Fruit fly (Drosophila melanogaster): Measurements from ENCODE around the gene mab-21.

mab-21 gene

dm6 chrX:5989368-5989767, 23.6 kb downstream of the mab-21 start (continued):
- TF ChIP-seq HLH4C (GFP tag; IDR thresholded peaks at IDR 0.05; ENCODE audit: partially characterized antibody) (no peak), CG10654 (GFP tag; optimal IDR thresholded peaks at IDR 0.05) (no peak), Ravus (GFP tag; IDR thresholded peaks at IDR 0.05) (no peak), CG7839 (tag; optimal IDR thresholded peaks at IDR 0.05) (peak; percentile 65), Ets97D (GFP tag; optimal IDR thresholded peaks at IDR 0.05) (no peak), CG8359 (GFP tag; optimal IDR thresholded peaks at IDR 0.05; ENCODE audit: borderline replicate concordance) (no peak), cad (GFP tag; optimal IDR thresholded peaks at IDR 0.05) (no peak), z (GFP tag; IDR thresholded peaks at IDR 0.05) (no peak), HLH3B (GFP tag; IDR thresholded peaks at IDR 0.05) (peak; percentile 62), Vsx1 (GFP tag; optimal IDR thresholded peaks at IDR 0.05) (no peak), Sox102F (GFP tag; optimal IDR thresholded peaks at IDR 0.05) (peak; percentile 59), CG14050 (GFP tag; IDR thresholded peaks at IDR 0.05) (peak; percentile 40; the same call in 2 of the 3 replicates), psq (GFP tag; optimal IDR thresholded peaks at IDR 0.05) (no peak), peb (GFP tag; IDR thresholded peaks at IDR 0.05) (peak; percentile 23; the same call in 1 of the 2 replicates), Rx (GFP tag; IDR thresholded peaks at IDR 0.05) (peak; percentile 37; the same call in 1 of the 2 replicates), BtbVII (GFP tag; optimal IDR thresholded peaks at IDR 0.05) (no peak), CG11695 (GFP tag; IDR thresholded peaks at IDR 0.05) (peak; percentile 62; the same call in 2 of the 3 replicates), CG13123 (GFP tag; optimal IDR thresholded peaks at IDR 0.05) (no peak), CG11504 (tag; optimal IDR thresholded peaks at IDR 0.05) (peak; percentile 72), twi (tag; optimal IDR thresholded peaks at IDR 0.05) (no peak), CG31365 (tag; optimal IDR thresholded peaks at IDR 0.05) (no peak), CG5245 (GFP tag; optimal IDR thresholded peaks at IDR 0.05) (no peak), CG9609 (GFP tag; optimal IDR thresholded peaks at IDR 0.05) (no peak), CG3726 (GFP tag; IDR thresholded peaks at IDR 0.05) (no peak), CG8290 (GFP tag; optimal IDR thresholded peaks at IDR 0.05) (no peak), CG8290 (tag; optimal IDR thresholded peaks at IDR 0.05) (peak in 1 of 2 experiments; percentile 40), cwo (GFP tag; optimal IDR thresholded peaks at IDR 0.05) (no peak), CG2712 (tag; optimal IDR thresholded peaks at IDR 0.05) (peak; percentile 54), vnd (GFP tag; IDR thresholded peaks at IDR 0.05; ENCODE audit: partially characterized antibody) (no peak), Ada2b (GFP tag; IDR thresholded peaks at IDR 0.05) (peak; percentile 54), exex (tag; optimal IDR thresholded peaks at IDR 0.05) (no peak), Oaz (GFP tag; IDR thresholded peaks at IDR 0.05) (no peak), Hmr (GFP tag; optimal IDR thresholded peaks at IDR 0.05) (peak; percentile 33), CG15696 (tag; optimal IDR thresholded peaks at IDR 0.05) (no peak), CG34376 (GFP tag; optimal IDR thresholded peaks at IDR 0.05) (no peak), sna (GFP tag; IDR thresholded peaks at IDR 0.05; ENCODE audit: partially characterized antibody) (no peak), aop (GFP tag; IDR thresholded peaks at IDR 0.05) (no peak), Abd-B (GFP tag; optimal IDR thresholded peaks at IDR 0.05) (no peak), Mrtf (GFP tag; IDR thresholded peaks at IDR 0.05) (no peak), schlank (tag; optimal IDR thresholded peaks at IDR 0.05) (no peak), CG15011 (GFP tag; optimal IDR thresholded peaks at IDR 0.05) (no peak), CG10565 (GFP tag; optimal IDR thresholded peaks at IDR 0.05) (no peak), CG6254 (GFP tag; optimal IDR thresholded peaks at IDR 0.05) (peak; percentile 10), CG2116 (GFP tag; optimal IDR thresholded peaks at IDR 0.05) (peak; percentile 9), sug (tag; optimal IDR thresholded peaks at IDR 0.05) (no peak), her (GFP tag; optimal IDR thresholded peaks at IDR 0.05) (no peak), chm (GFP tag; IDR thresholded peaks at IDR 0.05) (0 out of 2 replicates have a peak, but pooled peaks have one; percentile 42), da (GFP tag; optimal IDR thresholded peaks at IDR 0.05) (no peak), br (optimal IDR thresholded peaks at IDR 0.05) (no peak), CG12769 (tag; optimal IDR thresholded peaks at IDR 0.05) (peak; percentile 18), CG11085 (GFP tag; IDR thresholded peaks at IDR 0.05) (no peak), CG8944 (GFP tag; optimal IDR thresholded peaks at IDR 0.05) (no peak)
